Fruit fly (Drosophila melanogaster) whole organism, pupa: ENCODE measurements around the gene CG12289.

ENCODE experiments used
- Pif1A ChIP-seq: fragments of 200-800 bp; sonication (Bioruptor generic); optimal IDR thresholded peaks from 3 replicates; lab custom pipeline; 2016; ENCODE audit warnings: missing biosample characterization, missing genetic modification characterization
- Pif1B ChIP-seq: fragments of 200-800 bp; sonication (Bioruptor generic); optimal IDR thresholded peaks from 3 replicates; lab custom pipeline; 2016; ENCODE audit warnings: missing biosample characterization, missing genetic modification characterization
- fd96Ca ChIP-seq: fragments of 200-800 bp; sonication (Bioruptor generic); IDR thresholded peaks from 3 replicates; pipeline ENCODE4 v1.3.6; 2022; ENCODE audit warnings: missing biosample characterization, missing genetic modification characterization
- gl ChIP-seq: fragments of 200-800 bp; sonication (Bioruptor generic); optimal IDR thresholded peaks from 2 replicates; lab custom pipeline; 2018; ENCODE audit warnings: missing biosample characterization, mild to moderate bottlenecking, missing genetic modification characterization

DNA sequence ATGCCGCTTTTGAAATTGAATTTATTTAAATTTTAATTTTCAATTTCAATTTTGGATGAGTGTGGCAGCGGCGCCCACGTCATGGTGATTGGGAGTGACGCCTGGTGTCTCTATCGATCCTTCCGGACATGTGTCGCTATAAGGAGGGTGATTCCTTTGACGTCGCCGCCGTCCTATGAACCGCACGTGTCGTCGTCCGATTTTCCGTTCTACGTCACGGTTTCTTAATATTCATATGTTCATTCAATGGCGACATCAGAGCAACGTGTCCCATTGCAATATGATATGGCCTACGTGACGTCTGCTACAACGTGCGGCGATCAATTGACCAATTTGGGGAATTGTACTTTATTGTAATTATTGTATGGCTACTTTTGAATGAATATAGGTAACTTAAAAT, 25.8 kb downstream of the CG12289 start:
- TF ChIP-seq Pif1B (GFP tag; lab: Kevin White, UChicago) = no peak
- no peak for TF ChIP-seq gl
- no peak for TF ChIP-seq fd96Ca
- no peak for TF ChIP-seq Pif1A (GFP tag; lab: Kevin White, UChicago)
